Fruit fly (Drosophila melanogaster) whole organism, embryonic: ENCODE results near the gene Elp5.

ENCODE experiments used
- CG11085 ChIP-seq: fragments of 200-800 bp; sonication (Bioruptor generic); IDR thresholded peaks from 2 replicates; pipeline ENCODE4 v1.3.6; 2022; ENCODE audit warnings: missing biosample characterization, missing genetic modification characterization
- Fer1 ChIP-seq: fragments of 200-800 bp; sonication (Bioruptor generic); optimal IDR thresholded peaks from 2 replicates; lab custom pipeline; 2017; ENCODE audit warnings: missing biosample characterization, mild to moderate bottlenecking, missing genetic modification characterization
- HHEX ChIP-seq: fragments of 200-800 bp; sonication (Bioruptor generic); optimal IDR thresholded peaks from 3 replicates; lab custom pipeline; 2017; ENCODE audit warnings: missing biosample characterization, mild to moderate bottlenecking, missing genetic modification characterization, missing genetic modification reagents
- org-1 ChIP-seq: fragments of 200-800 bp; sonication (Bioruptor generic); optimal IDR thresholded peaks from 2 replicates; lab custom pipeline; 2017; ENCODE audit warnings: missing biosample characterization, missing genetic modification characterization

DNA sequence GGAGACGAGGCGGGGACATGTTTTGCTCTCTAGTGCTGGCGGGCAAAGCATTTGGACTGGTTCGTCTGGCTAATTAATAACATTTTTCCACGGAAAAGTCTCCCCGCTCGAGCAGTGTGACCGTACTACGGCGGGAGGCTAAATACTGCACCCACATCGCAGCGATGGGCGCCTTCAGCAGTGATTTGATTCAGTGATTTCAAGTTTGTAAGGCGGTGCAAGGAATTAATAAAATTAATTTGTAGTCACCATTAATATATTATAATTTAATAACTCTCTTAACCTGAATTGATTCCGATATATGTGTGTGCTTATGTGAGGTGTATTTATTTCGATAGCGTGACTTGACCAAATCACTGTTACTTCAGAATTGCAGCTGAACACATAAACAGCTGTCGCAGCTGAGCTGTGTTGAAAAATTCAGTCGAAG is 5.3 kb downstream of the Elp5 start, which contains the start of the genes oxt and CG13807:
- TF ChIP-seq Fer1 (GFP tag; lab: Kevin White, UChicago) (peak; percentile 81), CG11085 (peak; percentile 85), org-1 (GFP tag; lab: Kevin White, UChicago) (peak; percentile 73), HHEX (GFP tag; lab: Kevin White, UChicago) (peak; percentile 87)
